Worm (Caenorhabditis elegans) whole organism, late embryonic: Measurements from ENCODE around the gene ndub-3.
A peak's percentile ranks its signal among the peaks of the same experiment; 100 is the strongest.

Experiments
- ceh-14 ChIP-seq: sonication (generic microtip); optimal IDR thresholded peaks from 2 replicates; lab custom pipeline; 2016; ENCODE audit warnings: missing genotype, missing genetic modification characterization, missing compliant biosample characterization
- ceh-18 ChIP-seq: sonication (generic microtip); optimal IDR thresholded peaks from 2 replicates; lab custom pipeline; 2016; ENCODE audit warnings: missing genetic modification characterization, missing compliant biosample characterization
- ceh-19 ChIP-seq: fragments of 200-800 bp; sonication (Bioruptor generic); optimal IDR thresholded peaks from 2 replicates; lab custom pipeline; 2018; ENCODE audit warnings: mild to moderate bottlenecking, missing genetic modification characterization, missing compliant biosample characterization
- ceh-24 ChIP-seq: sonication (generic microtip); optimal IDR thresholded peaks from 2 replicates; lab custom pipeline; 2016; ENCODE audit warnings: mild to moderate bottlenecking, missing genetic modification characterization, missing compliant biosample characterization
- ceh-45 ChIP-seq: fragments of 200-800 bp; sonication (Bioruptor generic); IDR thresholded peaks from 2 replicates; pipeline ENCODE4 v1.3.6; 2022; ENCODE audit warnings: missing genetic modification reagents, missing genetic modification characterization, missing compliant biosample characterization
- ceh-6 ChIP-seq: fragments of 200-800 bp; sonication (Bioruptor generic); optimal IDR thresholded peaks from 2 replicates; lab custom pipeline; 2018; ENCODE audit warnings: mild to moderate bottlenecking, missing genetic modification characterization, missing compliant biosample characterization
- ceh-9 ChIP-seq: sonication (generic microtip); optimal IDR thresholded peaks from 2 replicates; lab custom pipeline; 2016; ENCODE audit warnings: mild to moderate bottlenecking, missing genetic modification characterization, inconsistent platforms, missing compliant biosample characterization
- che-1 ChIP-seq: sonication (generic microtip); optimal IDR thresholded peaks from 2 replicates; lab custom pipeline; 2016; ENCODE audit warnings: mild to moderate bottlenecking, missing genetic modification characterization, missing compliant biosample characterization
- dmd-4 ChIP-seq: sonication (generic microtip); optimal IDR thresholded peaks from 2 replicates; lab custom pipeline; 2016; ENCODE audit warnings: borderline replicate concordance, missing genetic modification characterization, missing compliant biosample characterization
- dve-1 ChIP-seq: sonication (generic microtip); optimal IDR thresholded peaks from 2 replicates; lab custom pipeline; 2017; ENCODE audit warnings: antibody characterized with exemption, mild to moderate bottlenecking, missing genetic modification characterization, missing compliant biosample characterization
- elt-4 ChIP-seq: sonication (generic microtip); optimal IDR thresholded peaks from 2 replicates; lab custom pipeline; 2016; ENCODE audit warnings: missing genetic modification characterization, missing compliant biosample characterization
- ets-4 ChIP-seq: sonication (generic microtip); optimal IDR thresholded peaks from 2 replicates; lab custom pipeline; 2016; ENCODE audit warnings: missing genetic modification characterization, missing compliant biosample characterization
- fax-1 ChIP-seq: sonication (generic microtip); optimal IDR thresholded peaks from 2 replicates; lab custom pipeline; 2016; ENCODE audit warnings: missing genotype, missing genetic modification characterization, missing compliant biosample characterization
- fkh-10 ChIP-seq: fragments of 150-350 bp; optimal IDR thresholded peaks from 2 replicates; lab custom pipeline; 2014; ENCODE audit warnings: missing biosample characterization, missing genetic modification reagents, missing genetic modification characterization
- fkh-6 ChIP-seq: sonication (generic microtip); optimal IDR thresholded peaks from 2 replicates; lab custom pipeline; 2016; ENCODE audit warnings: missing genetic modification characterization, missing compliant biosample characterization
- hlh-13 ChIP-seq: fragments of 200-800 bp; sonication (Bioruptor generic); optimal IDR thresholded peaks from 2 replicates; lab custom pipeline; 2018; ENCODE audit warnings: mild to moderate bottlenecking, missing genetic modification characterization, missing compliant biosample characterization
- hlh-6 ChIP-seq: sonication (generic microtip); optimal IDR thresholded peaks from 2 replicates; lab custom pipeline; 2016; ENCODE audit warnings: missing genotype, missing genetic modification characterization, missing compliant biosample characterization
- hlh-8 ChIP-seq: sonication (generic microtip); optimal IDR thresholded peaks from 2 replicates; lab custom pipeline; 2016; ENCODE audit warnings: missing genotype, missing genetic modification characterization, missing compliant biosample characterization
- lin-11 ChIP-seq: fragments of 200-800 bp; sonication (Bioruptor generic); optimal IDR thresholded peaks from 2 replicates; lab custom pipeline; 2018; ENCODE audit warnings: mild to moderate bottlenecking, missing genetic modification characterization, missing compliant biosample characterization
- nfya-1 ChIP-seq: sonication (generic microtip); optimal IDR thresholded peaks from 2 replicates; lab custom pipeline; 2017; ENCODE audit warnings: missing genetic modification characterization, mild to moderate bottlenecking, missing compliant biosample characterization, antibody characterized with exemption, moderate library complexity
- nhr-11 ChIP-seq: fragments of 150-350 bp; optimal IDR thresholded peaks from 2 replicates; lab custom pipeline; 2014; ENCODE audit warnings: missing biosample characterization, missing genetic modification characterization
- nhr-232 ChIP-seq: sonication (generic microtip); optimal IDR thresholded peaks from 2 replicates; lab custom pipeline; 2016; ENCODE audit warnings: missing genetic modification characterization, missing compliant biosample characterization
- pax-1 ChIP-seq: fragments of 150-350 bp; optimal IDR thresholded peaks from 2 replicates; lab custom pipeline; 2014; ENCODE audit warnings: missing biosample characterization, missing genetic modification characterization
- pha-2 ChIP-seq: sonication (generic microtip); optimal IDR thresholded peaks from 2 replicates; lab custom pipeline; 2017; ENCODE audit warnings: mild to moderate bottlenecking, missing genetic modification characterization, missing compliant biosample characterization
- pros-1 ChIP-seq: fragments of 150-350 bp; optimal IDR thresholded peaks from 2 replicates; lab custom pipeline; 2014; ENCODE audit warnings: missing biosample characterization, missing genetic modification reagents, missing genetic modification characterization
- sdc-2 ChIP-seq: sonication (generic microtip); optimal IDR thresholded peaks from 2 replicates; lab custom pipeline; 2016; ENCODE audit warnings: missing genotype, missing genetic modification characterization, missing compliant biosample characterization
- sox-2 ChIP-seq: fragments of 200-800 bp; sonication (Bioruptor generic); IDR thresholded peaks from 2 replicates; pipeline ENCODE4 v1.3.6; 2022; ENCODE audit warnings: missing genetic modification reagents, missing genetic modification characterization, missing compliant biosample characterization
- sox-4 ChIP-seq: sonication (generic microtip); optimal IDR thresholded peaks from 2 replicates; lab custom pipeline; 2017; ENCODE audit warnings: mild to moderate bottlenecking, missing genetic modification characterization, inconsistent platforms, missing compliant biosample characterization
- syd-9 ChIP-seq: sonication (generic microtip); optimal IDR thresholded peaks from 2 replicates; lab custom pipeline; 2016; ENCODE audit warnings: mild to moderate bottlenecking, missing genetic modification characterization, moderate library complexity, missing compliant biosample characterization
- unc-3 ChIP-seq, 2 experiments: fragments of 200-800 bp in 1 of 2; sonication (Bioruptor generic) in 1 of 2; sonication (generic microtip) in 1 of 2; conservative IDR thresholded peaks in 1 of 2; optimal IDR thresholded peaks in 1 of 2; 2 replicates each; pipeline versions ENCODE4 v1.3.6 to Lab custom; 2016 to 2022; ENCODE audit warnings: missing compliant biosample characterization in 2 of 2, missing genetic modification characterization in 2 of 2, missing genetic modification reagents in 1 of 2
- unc-42 ChIP-seq: sonication (generic microtip); optimal IDR thresholded peaks from 2 replicates; lab custom pipeline; 2016; ENCODE audit warnings: missing genotype, missing genetic modification characterization, missing compliant biosample characterization
- unc-55 ChIP-seq: sonication (generic microtip); optimal IDR thresholded peaks from 2 replicates; lab custom pipeline; 2017; ENCODE audit warnings: missing biosample characterization, missing genetic modification reagents, missing genetic modification characterization

Gene ndub-3

DNA sequence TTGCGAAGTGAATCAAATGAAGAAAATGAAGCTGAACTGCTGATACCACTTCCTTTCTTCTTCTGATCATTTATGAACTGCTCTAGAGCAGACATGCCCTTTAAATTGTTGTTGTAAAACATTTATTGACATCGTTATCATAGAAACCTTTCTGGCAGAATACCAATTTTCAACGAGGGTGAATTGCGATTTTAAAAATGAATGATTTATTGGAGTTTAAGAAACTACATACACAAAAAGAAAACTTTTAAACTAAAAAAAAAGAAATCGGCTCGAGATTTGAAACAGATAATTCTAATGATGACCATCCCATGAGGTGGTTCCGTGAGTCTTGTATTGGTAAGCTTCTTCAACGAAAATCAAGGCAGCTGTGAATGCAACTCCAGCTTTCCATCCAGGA lies 641 bp downstream of the ndub-3 start, which contains the start of gene sftd-3:
Gene sftd-3, minus strand, starts transcription at position 101 of the 400 bp plus-strand sequence.
- TF ChIP-seq elt-4 (tag; lab: Kevin White, UChicago) (no peak), ceh-19 (GFP tag; lab: Kevin White, UChicago) (no peak), sox-4 (no peak), nhr-11 (tag; lab: Kevin White, UChicago) (no peak), fkh-6 (tag; lab: Kevin White, UChicago) (no peak), nhr-232 (no peak), ceh-24 (tag; lab: Kevin White, UChicago) (no peak)

DNA sequence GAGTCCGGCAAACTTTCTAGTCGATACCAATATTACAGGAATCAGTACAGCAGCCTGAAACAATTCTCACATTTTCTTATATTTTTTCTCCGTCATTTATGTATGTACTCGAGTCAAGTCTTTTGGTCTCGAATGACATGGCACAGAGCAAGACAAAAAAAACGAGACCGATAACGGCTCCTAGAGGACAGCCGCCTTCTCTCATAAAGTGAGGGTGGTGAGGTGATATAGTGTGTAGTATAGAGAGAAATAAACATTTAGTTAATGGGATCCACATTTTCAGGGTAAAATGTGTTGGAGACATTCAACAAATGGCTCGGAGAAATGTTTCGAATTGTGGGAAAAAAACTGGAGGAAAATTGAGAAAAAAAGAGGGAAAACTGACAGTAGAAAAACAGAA lies 2.5 kb downstream of the ndub-3 start:
- TF ChIP-seq ceh-45 (GFP tag; lab: Robert Waterston, UW) (no peak), ceh-9 (tag; lab: Kevin White, UChicago) (no peak), nfya-1 (tag; lab: Kevin White, UChicago) (no peak), ceh-19 (GFP tag; lab: Kevin White, UChicago) (no peak), ceh-18 (tag; lab: Kevin White, UChicago) (peak; percentile 42), hlh-13 (no peak)
- TF ChIP-seq, all 69 proteins: peak for 1

DNA sequence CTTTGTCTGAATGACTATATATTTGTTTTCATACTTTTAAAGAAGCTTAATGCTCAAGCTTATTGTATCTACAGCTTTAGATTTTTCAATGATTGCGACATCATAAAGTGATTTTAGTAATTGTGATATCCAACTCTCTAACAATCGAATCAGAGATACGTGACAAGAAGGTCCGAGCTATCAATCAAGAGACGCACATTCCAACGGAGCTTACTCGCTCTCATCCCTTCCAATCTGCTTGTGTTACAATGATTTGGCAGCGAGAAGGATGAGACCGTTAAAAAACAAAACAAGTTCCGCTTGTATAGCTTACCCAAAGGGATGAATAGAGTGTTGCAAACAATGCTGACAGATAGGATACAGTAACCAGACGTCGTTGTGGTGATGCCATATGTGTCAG lies 3.2 kb downstream of the ndub-3 start:
- TF ChIP-seq unc-55 (GFP tag; lab: Kevin White, UChicago) (peak; percentile 70), pros-1 (tag; lab: Kevin White, UChicago) (no peak), ceh-18 (tag; lab: Kevin White, UChicago) (no peak), ets-4 (tag; lab: Kevin White, UChicago) (no peak), pha-2 (no peak)

DNA sequence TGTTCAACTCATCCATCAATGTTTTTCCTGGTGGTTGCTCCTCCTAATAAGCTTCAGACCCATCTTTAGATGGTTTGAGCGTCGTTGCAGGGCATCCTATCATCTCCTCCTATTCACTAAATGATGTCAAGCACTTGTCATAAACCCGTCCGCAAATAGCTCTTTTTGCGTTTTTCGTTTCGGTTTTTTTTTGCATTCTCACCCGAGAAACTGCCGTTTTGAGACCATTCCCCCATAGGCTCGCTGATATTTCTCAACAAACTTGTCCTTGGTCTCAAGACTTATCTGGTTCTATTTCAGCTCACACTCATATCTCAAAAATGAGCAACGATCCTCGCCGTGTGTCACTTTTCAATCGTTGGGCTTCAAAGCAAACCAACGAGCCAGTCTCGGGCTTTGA lies 4.3 kb downstream of the ndub-3 start, which contains the start of gene cal-2:
Gene cal-2, plus strand, starts transcription at position 301 of the 400 bp plus-strand sequence.
- TF ChIP-seq syd-9 (tag; lab: Kevin White, UChicago) = no peak
- no peak for TF ChIP-seq fkh-10 (GFP tag; lab: Kevin White, UChicago)
- no peak for TF ChIP-seq ceh-6
- TF ChIP-seq ets-4 (tag; lab: Kevin White, UChicago) = no peak
- TF ChIP-seq unc-3 (GFP tag; conservative IDR thresholded peaks at IDR 0.05; lab: Robert Waterston, UW) = no peak
- TF ChIP-seq unc-3 (tag; optimal IDR thresholded peaks at IDR 0.05; lab: Kevin White, UChicago) = no peak
- no peak for TF ChIP-seq sdc-2
- TF ChIP-seq lin-11 (tag; lab: Kevin White, UChicago) = no peak
- no peak for TF ChIP-seq pax-1
- no peak for TF ChIP-seq nfya-1 (tag; lab: Kevin White, UChicago)
- no peak for TF ChIP-seq fax-1
- no peak for TF ChIP-seq sox-2 (GFP tag; lab: Robert Waterston, UW)
- no peak for TF ChIP-seq hlh-6 (tag; lab: Kevin White, UChicago)
- no peak for TF ChIP-seq che-1 (tag; lab: Kevin White, UChicago)
- no peak for TF ChIP-seq dmd-4
- TF ChIP-seq hlh-8 = no peak
- TF ChIP-seq, all 69 proteins: peak for 0

DNA sequence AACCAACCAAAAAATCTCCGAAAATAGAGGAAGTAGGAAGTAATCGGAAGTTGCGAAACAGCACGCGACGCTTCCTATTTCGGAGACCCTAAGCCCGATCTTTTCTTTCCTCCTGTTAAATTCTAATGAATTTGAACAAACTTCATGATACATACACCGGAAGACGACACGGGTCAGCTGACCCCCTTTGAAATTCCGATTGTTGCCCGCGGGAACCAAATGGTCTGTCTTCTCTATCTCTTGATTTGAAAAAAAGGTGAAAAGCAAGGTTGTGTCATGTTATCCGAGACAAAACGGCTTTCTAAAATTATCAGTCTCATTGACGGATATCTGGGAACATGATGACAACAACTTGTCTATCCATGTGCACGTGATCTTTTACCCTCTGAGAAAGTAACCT lies 5.6 kb downstream of the ndub-3 start:
- TF ChIP-seq unc-55 (GFP tag; lab: Kevin White, UChicago) (peak; percentile 66), dve-1 (tag; lab: Kevin White, UChicago) (no peak), ceh-18 (tag; lab: Kevin White, UChicago) (peak; percentile 16), ceh-45 (GFP tag; lab: Robert Waterston, UW) (no peak)

DNA sequence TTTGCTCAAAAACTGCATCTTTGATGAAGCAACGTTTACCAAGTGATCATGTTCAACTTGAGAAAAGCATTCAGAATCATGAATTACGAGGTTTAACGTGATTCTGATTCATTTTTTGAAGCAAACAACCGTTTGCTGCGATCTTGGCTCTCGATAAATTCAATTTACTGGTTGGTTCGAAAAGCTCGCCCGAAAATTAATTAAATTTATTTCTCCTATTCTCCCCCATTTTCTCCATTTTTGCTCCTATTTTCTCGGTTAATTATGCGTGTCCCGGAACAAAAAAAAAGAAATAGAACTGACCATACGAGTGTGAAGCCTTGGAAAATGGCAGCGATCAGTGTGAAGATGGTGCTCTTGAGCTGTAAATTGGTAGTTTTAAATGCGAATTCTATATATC lies 7.8 kb downstream of the ndub-3 start:
- peak; percentile 95 for TF ChIP-seq unc-42
- peak; percentile 9 for TF ChIP-seq ceh-14 (tag; lab: Kevin White, UChicago)
- TF ChIP-seq hlh-8 = no peak
- TF ChIP-seq nhr-11 (tag; lab: Kevin White, UChicago) = no peak
